Worm (Caenorhabditis elegans): ENCODE data around the gene ndub-5.
A peak's percentile ranks its signal among the peaks of the same experiment; 100 is the strongest.

Gene ndub-5

DNA sequence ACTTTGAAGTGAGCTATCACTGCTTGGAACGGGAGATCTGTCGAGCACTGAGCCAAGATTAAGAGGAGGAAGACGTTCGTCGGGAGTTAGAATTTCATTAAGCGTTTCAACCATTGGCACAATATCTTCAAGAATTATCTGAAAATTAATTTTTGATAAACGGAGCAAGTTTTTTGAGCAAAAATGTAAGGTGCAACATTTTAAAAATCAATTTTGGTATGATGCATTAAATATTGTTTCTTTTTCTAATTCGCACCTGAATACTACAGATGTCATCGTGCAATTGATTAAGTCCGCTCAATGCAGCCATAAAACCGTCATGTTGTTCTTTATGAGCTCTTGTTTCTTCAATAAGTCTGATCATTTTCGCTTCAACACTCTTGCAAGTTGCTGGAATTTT is 42.9 kb downstream of the ndub-5 start, which contains the start of gene ddl-1:
Gene ddl-1 (minus strand): TSS at position 101 of the 400 bp plus-strand sequence.
- TF ChIP-seq hlh-8 (tag; optimal IDR thresholded peaks at IDR 0.05): no peak
- TF ChIP-seq sox-4 (tag; optimal IDR thresholded peaks at IDR 0.05): no peak
- no peak for TF ChIP-seq nhr-232 (tag; optimal IDR thresholded peaks at IDR 0.05)
- TF ChIP-seq ets-4 (tag; optimal IDR thresholded peaks at IDR 0.05): no peak
- no peak for TF ChIP-seq unc-42 (tag; optimal IDR thresholded peaks at IDR 0.05)
- no peak for TF ChIP-seq ceh-34 (tag; optimal IDR thresholded peaks at IDR 0.05)
- no peak for TF ChIP-seq ceh-45 (GFP tag; IDR thresholded peaks at IDR 0.05)
- TF ChIP-seq fkh-10 (GFP tag; optimal IDR thresholded peaks at IDR 0.05): no peak
- TF ChIP-seq C08G9.2 (tag; optimal IDR thresholded peaks at IDR 0.05): no peak
- TF ChIP-seq syd-9 (tag; optimal IDR thresholded peaks at IDR 0.05): no peak
- no peak for TF ChIP-seq hlh-6 (tag; optimal IDR thresholded peaks at IDR 0.05)
- no peak for TF ChIP-seq npax-4 (tag; optimal IDR thresholded peaks at IDR 0.05)
- no peak for TF ChIP-seq pha-2 (tag; optimal IDR thresholded peaks at IDR 0.05)
- TF ChIP-seq unc-86 (tag; optimal IDR thresholded peaks at IDR 0.05): no peak
- TF ChIP-seq ama-1 (optimal IDR thresholded peaks at IDR 0.05): no peak
- no peak for TF ChIP-seq pat-9 (tag; optimal IDR thresholded peaks at IDR 0.05)
- no peak for TF ChIP-seq sox-2 (GFP tag; IDR thresholded peaks at IDR 0.05)
- TF ChIP-seq madf-2 (tag; optimal IDR thresholded peaks at IDR 0.05): no peak
- no peak for TF ChIP-seq unc-3 (GFP tag; conservative IDR thresholded peaks at IDR 0.05)
- no peak for TF ChIP-seq unc-3 (tag; optimal IDR thresholded peaks at IDR 0.05)
- TF ChIP-seq T23F11.4 (GFP tag; optimal IDR thresholded peaks at IDR 0.05): no peak

DNA sequence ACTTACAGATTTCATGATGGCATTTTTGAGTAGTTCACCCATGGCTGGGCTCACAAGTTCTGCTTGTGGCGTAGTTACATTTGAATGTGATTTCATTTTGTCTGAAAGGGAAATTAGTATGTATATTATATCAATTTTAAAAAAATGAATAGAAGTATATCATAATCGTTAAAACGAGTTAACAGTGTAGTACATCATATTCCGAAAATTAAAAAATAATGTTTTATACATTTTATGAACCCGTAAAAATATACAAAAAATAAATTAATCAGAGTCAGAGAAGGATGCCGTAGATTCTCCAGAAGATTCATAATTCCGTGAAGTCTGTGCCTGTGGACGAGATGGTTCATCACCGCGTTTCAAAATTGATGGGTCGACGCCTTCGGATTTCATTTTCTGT is 44.2 kb downstream of the ndub-5 start, which contains the start of gene F59E12.9:
Gene F59E12.9 (minus strand): TSS at position 101 of the 400 bp plus-strand sequence.
- TF ChIP-seq dmd-4 (tag; optimal IDR thresholded peaks at IDR 0.05; ENCODE audit: borderline replicate concordance) (no peak), pqm-1 (tag; optimal IDR thresholded peaks at IDR 0.05) (no peak), pha-2 (tag; optimal IDR thresholded peaks at IDR 0.05) (no peak), odd-2 (tag; optimal IDR thresholded peaks at IDR 0.05) (no peak), unc-42 (tag; optimal IDR thresholded peaks at IDR 0.05) (no peak), pax-1 (tag; optimal IDR thresholded peaks at IDR 0.05) (no peak), tbx-2 (tag; optimal IDR thresholded peaks at IDR 0.05) (no peak), ets-4 (tag; optimal IDR thresholded peaks at IDR 0.05) (no peak), C38D4.7 (GFP tag; optimal IDR thresholded peaks at IDR 0.05) (no peak), lin-11 (tag; optimal IDR thresholded peaks at IDR 0.05) (no peak), tbx-7 (tag; optimal IDR thresholded peaks at IDR 0.05) (no peak), C08G9.2 (tag; optimal IDR thresholded peaks at IDR 0.05) (no peak), hlh-13 (GFP tag; optimal IDR thresholded peaks at IDR 0.05) (no peak), sox-4 (tag; optimal IDR thresholded peaks at IDR 0.05) (no peak), Y22D7AL.16 (tag; optimal IDR thresholded peaks at IDR 0.05) (no peak), ceh-45 (GFP tag; IDR thresholded peaks at IDR 0.05) (no peak), unc-86 (tag; optimal IDR thresholded peaks at IDR 0.05) (no peak)

DNA sequence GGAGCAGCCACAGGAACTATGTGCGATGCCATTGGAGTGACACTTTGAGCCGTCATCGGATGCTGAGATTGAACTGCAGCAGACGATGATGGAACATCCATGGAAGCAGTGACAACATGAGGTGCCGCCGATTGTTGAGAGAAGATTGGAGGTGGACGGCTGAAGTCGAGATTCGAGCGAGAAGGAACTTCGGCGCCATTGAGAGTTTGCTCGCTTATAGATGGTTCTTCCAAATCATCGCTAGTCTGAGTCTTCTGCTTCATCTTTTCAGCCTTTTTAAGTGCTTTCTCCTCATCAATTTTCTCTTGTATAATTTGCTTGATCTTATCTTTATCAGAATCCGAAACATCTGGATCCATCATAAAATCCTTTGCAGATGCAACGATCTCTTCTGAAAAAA is 49.0 kb downstream of the ndub-5 start:
- TF ChIP-seq tbx-2 (tag; optimal IDR thresholded peaks at IDR 0.05) (no peak), pha-4 (tag; optimal IDR thresholded peaks at IDR 0.05) (no peak)

DNA sequence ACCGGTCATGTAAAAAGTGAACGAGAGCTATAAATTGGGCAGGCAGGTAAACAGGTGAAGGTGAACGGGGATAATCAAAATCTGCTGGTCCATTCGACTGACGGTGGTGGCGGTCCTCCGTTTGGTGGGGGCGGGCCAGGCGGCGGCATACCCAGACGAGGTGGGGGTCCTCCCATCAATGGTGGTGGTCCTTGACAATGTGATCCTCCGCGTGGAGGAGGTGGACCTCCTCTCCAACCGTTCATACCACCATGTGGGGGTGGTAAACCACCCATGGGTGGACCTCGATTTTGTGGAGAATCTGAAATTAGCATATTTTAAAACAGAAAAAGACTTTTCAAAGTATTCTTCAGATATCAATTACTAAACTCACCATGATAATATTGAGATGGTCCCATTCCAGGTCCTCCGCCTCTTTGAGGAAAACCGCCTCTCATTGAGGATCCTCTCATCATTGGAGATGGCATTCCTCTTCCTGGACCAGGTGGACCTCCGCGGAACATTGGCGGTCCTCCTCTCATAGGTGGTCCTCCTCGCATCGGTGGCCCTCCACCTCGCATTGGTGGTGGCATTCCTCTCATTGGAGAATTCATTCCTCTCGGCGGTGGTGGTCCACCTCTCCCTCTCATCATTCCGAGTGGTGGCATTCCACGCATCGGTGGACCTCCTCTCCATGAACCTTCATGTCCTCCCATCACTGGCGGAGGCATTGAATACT is 50.6 kb downstream of the ndub-5 start:
- TF ChIP-seq pqm-1 (tag; optimal IDR thresholded peaks at IDR 0.05): no peak
- TF ChIP-seq elt-4 (tag; optimal IDR thresholded peaks at IDR 0.05): peak; percentile 41
